Worm (Caenorhabditis elegans) whole organism, early embryonic: ENCODE data around the gene C25H3.1.

Experiments used
- B0310.2 ChIP-seq: sonication (generic microtip); optimal IDR thresholded peaks from 2 replicates; lab custom pipeline; 2016; ENCODE audit warnings: mild to moderate bottlenecking, missing genetic modification characterization, missing compliant biosample characterization
- F13C5.2 ChIP-seq: sonication (generic microtip); optimal IDR thresholded peaks from 2 replicates; lab custom pipeline; 2017; ENCODE audit warnings: mild to moderate bottlenecking, missing genetic modification characterization, inconsistent platforms, missing compliant biosample characterization
- aly-1 ChIP-seq: sonication (generic microtip); optimal IDR thresholded peaks from 2 replicates; lab custom pipeline; 2016; ENCODE audit warnings: missing genetic modification characterization, missing compliant biosample characterization
- ama-1 ChIP-seq: fragments of 150-350 bp; optimal IDR thresholded peaks from 2 replicates; lab custom pipeline; 2014
- ceh-13 ChIP-seq: fragments of 200-800 bp; sonication (Bioruptor generic); optimal IDR thresholded peaks from 2 replicates; lab custom pipeline; 2018; ENCODE audit warnings: mild to moderate bottlenecking, missing genetic modification characterization, missing compliant biosample characterization
- ceh-36 ChIP-seq: sonication (generic microtip); optimal IDR thresholded peaks from 2 replicates; lab custom pipeline; 2016; ENCODE audit warnings: missing genetic modification characterization, inconsistent platforms, missing compliant biosample characterization
- ets-7 ChIP-seq: sonication (generic microtip); optimal IDR thresholded peaks from 2 replicates; lab custom pipeline; 2016; ENCODE audit warnings: missing genotype, missing genetic modification characterization, missing compliant biosample characterization
- flt-1 ChIP-seq: fragments of 200-800 bp; sonication (Bioruptor generic); IDR thresholded peaks from 2 replicates; pipeline ENCODE4 v1.3.6; 2022; ENCODE audit warnings: missing genetic modification characterization, missing compliant biosample characterization
- hmbx-1 ChIP-seq: sonication (generic microtip); optimal IDR thresholded peaks from 2 replicates; lab custom pipeline; 2016; ENCODE audit warnings: mild to moderate bottlenecking, missing genetic modification characterization, missing compliant biosample characterization
- hmg-4 ChIP-seq: fragments of 200-800 bp; sonication (Bioruptor generic); optimal IDR thresholded peaks from 2 replicates; lab custom pipeline; 2018; ENCODE audit warnings: mild to moderate bottlenecking, missing genetic modification characterization, missing compliant biosample characterization
- hnd-1 ChIP-seq: sonication (generic microtip); optimal IDR thresholded peaks from 2 replicates; lab custom pipeline; 2016; ENCODE audit warnings: missing genetic modification characterization, missing compliant biosample characterization
- pes-1 ChIP-seq: fragments of 200-800 bp; sonication (Bioruptor generic); IDR thresholded peaks from 2 replicates; pipeline ENCODE4 v1.3.6; 2022; ENCODE audit warnings: missing genetic modification reagents, missing genetic modification characterization, missing compliant biosample characterization
- scrt-1 ChIP-seq: fragments of 200-800 bp; sonication (Bioruptor generic); IDR thresholded peaks from 2 replicates; pipeline ENCODE4 v1.3.6; 2022; ENCODE audit warnings: missing genetic modification characterization, missing compliant biosample characterization
- sea-1 ChIP-seq: fragments of 200-800 bp; sonication (Bioruptor generic); conservative IDR thresholded peaks from 2 replicates; pipeline ENCODE4 v1.3.6; 2022; ENCODE audit warnings: missing genetic modification characterization, missing compliant biosample characterization
- tbx-11 ChIP-seq: fragments of 200-800 bp; sonication (Bioruptor generic); IDR thresholded peaks from 2 replicates; pipeline ENCODE4 v1.3.6; 2022; ENCODE audit warnings: missing genetic modification characterization, missing compliant biosample characterization
- tbx-37 ChIP-seq: fragments of 200-800 bp; sonication (Bioruptor generic); conservative IDR thresholded peaks from 2 replicates; pipeline ENCODE4 v1.3.6; 2022; ENCODE audit warnings: missing genetic modification reagents, missing genetic modification characterization, missing compliant biosample characterization
- tra-4 ChIP-seq: sonication (generic microtip); optimal IDR thresholded peaks from 2 replicates; lab custom pipeline; 2017; ENCODE audit warnings: missing genetic modification characterization, missing compliant biosample characterization

The C25H3.1 gene

DNA sequence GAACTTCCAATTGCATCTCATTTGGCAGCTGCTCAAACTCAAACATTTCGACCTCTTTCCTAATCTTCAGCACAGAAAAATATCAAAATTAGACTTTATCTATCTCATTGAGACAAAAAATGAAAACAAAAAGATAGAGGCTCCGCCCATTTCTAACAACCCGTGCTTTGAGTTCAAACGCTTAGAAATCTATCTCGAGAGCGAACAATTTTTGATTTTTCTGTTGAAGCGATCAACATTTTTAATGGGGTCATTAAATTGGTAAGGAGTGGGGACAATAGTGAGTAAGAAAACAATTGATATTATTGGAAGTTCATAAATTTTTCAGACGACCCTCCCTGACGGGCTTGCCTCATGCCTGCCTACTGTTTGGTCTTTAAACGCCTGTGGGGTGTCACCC, at the start of gene C25H3.1, which contains the start of gene C25H3.10:
C25H3.1 (plus strand) TSS at position 203 of the 400 bp plus-strand sequence.
C25H3.10 (minus strand) TSS at position 101 of the 400 bp plus-strand sequence.
- no peak for TF ChIP-seq B0310.2 (tag; lab: Kevin White, UChicago)
- TF ChIP-seq aly-1 (tag; lab: Kevin White, UChicago), result no peak
- TF ChIP-seq ceh-13, result no peak
- no peak for TF ChIP-seq tbx-37
- no peak for TF ChIP-seq F13C5.2
- TF ChIP-seq hmbx-1, result no peak
- TF ChIP-seq ceh-36 (tag; lab: Kevin White, UChicago), result no peak
- no peak for TF ChIP-seq sea-1 (GFP tag; lab: Robert Waterston, UW)
- no peak for TF ChIP-seq ama-1 (lab: Kevin White, UChicago)

DNA sequence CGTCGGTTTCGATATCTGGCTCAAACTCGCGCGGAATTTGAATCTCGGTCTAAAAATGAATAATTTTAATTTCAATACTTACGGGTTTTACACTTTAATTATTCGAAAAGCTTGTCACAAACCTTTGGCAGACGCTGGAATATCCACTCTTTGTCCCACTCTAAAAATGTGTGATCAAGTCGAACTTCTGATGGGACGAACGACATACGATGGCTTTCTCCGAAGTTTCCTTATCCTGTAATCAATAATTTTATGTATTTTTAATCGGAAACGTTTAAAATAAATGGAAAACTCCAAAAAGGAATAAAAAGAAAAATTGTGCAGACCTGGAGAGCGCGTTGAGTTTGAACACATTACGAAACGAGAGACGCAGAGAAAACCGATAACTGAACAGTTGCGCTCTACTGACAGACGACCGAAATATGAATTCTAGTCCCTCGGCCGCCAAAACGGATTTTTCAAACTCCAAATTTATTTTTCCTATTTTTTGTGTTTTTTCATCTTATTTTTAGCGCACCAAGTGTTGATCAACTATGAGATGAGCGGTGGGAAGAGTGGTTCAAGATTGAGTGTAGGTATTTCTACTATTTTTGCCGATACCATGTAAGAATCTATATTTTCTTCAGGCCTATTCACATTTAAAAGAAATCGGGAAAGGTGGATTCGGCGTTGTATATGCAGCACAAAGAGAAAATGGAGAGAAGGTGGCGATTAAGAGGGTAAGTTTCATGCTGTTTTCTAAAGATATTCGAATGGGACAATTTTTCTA, 49.5 kb upstream of the C25H3.1 start, which contains the start of the genes sam-4, F59E12.17 and zyg-1:
sam-4 (minus strand) TSS at position 51 of the 769 bp plus-strand sequence.
F59E12.17 (minus strand) TSS at position 235 of the 769 bp plus-strand sequence.
zyg-1 (plus strand) TSS at position 513 of the 769 bp plus-strand sequence.
- TF ChIP-seq hmg-4 (GFP tag; lab: Kevin White, UChicago), result no peak
- no peak for TF ChIP-seq ama-1 (lab: Kevin White, UChicago)
- TF ChIP-seq sea-1 (GFP tag; lab: Robert Waterston, UW), result no peak
- no peak for TF ChIP-seq scrt-1 (GFP tag; lab: Robert Waterston, UW)
- TF ChIP-seq ceh-36 (tag; lab: Kevin White, UChicago), result no peak
- no peak for TF ChIP-seq tra-4 (tag; lab: Kevin White, UChicago)
- no peak for TF ChIP-seq B0310.2 (tag; lab: Kevin White, UChicago)
- TF ChIP-seq ceh-13, result no peak
- TF ChIP-seq hnd-1, result no peak
- no peak for TF ChIP-seq aly-1 (tag; lab: Kevin White, UChicago)
- no peak for TF ChIP-seq ets-7 (tag; lab: Kevin White, UChicago)
- TF ChIP-seq pes-1, result peak; percentile 59; the same call in 1 of the 2 replicates
- no peak for TF ChIP-seq hmbx-1
- peak; percentile 59 for TF ChIP-seq tbx-37
- no peak for TF ChIP-seq flt-1 (GFP tag; lab: Robert Waterston, UW)
- TF ChIP-seq tbx-11 (GFP tag; lab: Robert Waterston, UW), result no peak
- peak; percentile 16 for TF ChIP-seq F13C5.2

DNA sequence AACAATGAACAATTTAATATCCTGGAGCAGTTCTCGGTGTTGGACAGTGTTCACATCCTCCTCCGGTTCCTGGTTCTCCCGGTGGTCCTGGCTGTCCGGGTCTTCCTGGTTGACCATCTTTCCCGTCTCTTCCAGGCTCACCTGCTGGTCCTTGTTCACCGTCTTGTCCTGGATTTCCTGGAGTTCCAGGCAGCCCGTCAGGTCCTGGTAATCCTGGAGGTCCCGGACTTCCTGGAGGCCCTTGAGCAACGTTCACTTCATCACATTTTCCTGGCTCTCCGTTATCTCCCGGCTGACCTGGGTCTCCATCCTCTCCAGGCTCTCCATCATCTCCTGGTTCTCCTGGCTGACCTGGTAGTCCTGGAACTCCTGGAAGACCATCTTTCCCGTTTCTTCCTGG, 47.4 kb upstream of the C25H3.1 start:
- TF ChIP-seq aly-1 (tag; lab: Kevin White, UChicago), result peak; percentile 16
- no peak for TF ChIP-seq tra-4 (tag; lab: Kevin White, UChicago)
- no peak for TF ChIP-seq flt-1 (GFP tag; lab: Robert Waterston, UW)
- no peak for TF ChIP-seq hnd-1

DNA sequence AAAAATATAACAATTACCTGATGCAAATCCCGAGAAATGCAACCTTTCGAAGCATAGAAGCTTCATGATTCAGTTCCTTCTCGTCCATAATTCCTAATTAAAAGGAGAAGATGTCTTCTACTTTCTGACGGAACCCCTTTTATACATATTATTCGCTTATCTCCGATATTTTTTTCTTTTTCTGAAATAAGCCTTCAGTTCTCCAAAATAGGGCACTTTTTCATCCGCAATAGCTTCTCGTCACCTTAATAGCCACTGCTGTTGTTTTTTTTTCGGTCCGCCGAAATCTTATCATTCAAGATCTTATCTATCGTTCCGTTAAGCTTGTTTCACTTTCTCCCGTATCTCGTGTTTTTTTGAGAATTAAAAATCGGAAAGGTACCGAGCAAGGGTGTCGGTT, 46.5 kb upstream of the C25H3.1 start, which contains the start of gene bli-2:
bli-2 (minus strand) TSS at position 101 of the 400 bp plus-strand sequence.
- TF ChIP-seq flt-1 (GFP tag; lab: Robert Waterston, UW), result no peak
- TF ChIP-seq ceh-13, result no peak
- TF ChIP-seq sea-1 (GFP tag; lab: Robert Waterston, UW), result no peak
- TF ChIP-seq hmbx-1, result no peak
- TF ChIP-seq scrt-1 (GFP tag; lab: Robert Waterston, UW), result no peak
- TF ChIP-seq tbx-37, result no peak
- no peak for TF ChIP-seq ama-1 (lab: Kevin White, UChicago)
- no peak for TF ChIP-seq ets-7 (tag; lab: Kevin White, UChicago)
- no peak for TF ChIP-seq B0310.2 (tag; lab: Kevin White, UChicago)
- TF ChIP-seq tra-4 (tag; lab: Kevin White, UChicago), result no peak
- TF ChIP-seq aly-1 (tag; lab: Kevin White, UChicago), result no peak
- TF ChIP-seq hmg-4 (GFP tag; lab: Kevin White, UChicago), result no peak
- TF ChIP-seq ceh-36 (tag; lab: Kevin White, UChicago), result no peak
- TF ChIP-seq hnd-1, result no peak
- no peak for TF ChIP-seq tbx-11 (GFP tag; lab: Robert Waterston, UW)

DNA sequence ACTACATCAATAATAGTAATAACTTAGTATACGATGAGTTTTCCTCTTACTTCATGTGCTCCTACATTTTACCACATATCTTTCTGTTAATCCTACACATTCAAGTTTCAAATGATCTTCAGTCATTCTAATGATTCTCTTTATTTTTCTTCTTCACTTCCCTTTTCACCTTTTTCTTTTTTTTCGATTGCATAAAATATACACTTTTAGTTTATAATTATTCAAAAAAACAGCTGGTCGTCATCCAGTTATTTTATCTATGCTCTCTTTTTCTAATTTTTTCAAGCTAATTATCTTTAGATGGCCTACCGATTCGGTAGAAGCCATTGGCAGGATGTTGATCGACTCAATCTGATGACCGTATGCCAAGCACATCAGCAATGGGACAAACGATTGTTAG, 44.7 kb upstream of the C25H3.1 start, which contains the start of gene F59E12.1:
F59E12.1 (plus strand) TSS at position 301 of the 400 bp plus-strand sequence.
- TF ChIP-seq tbx-37 (no peak), ceh-13 (no peak), tra-4 (tag; lab: Kevin White, UChicago) (no peak), flt-1 (GFP tag; lab: Robert Waterston, UW) (no peak), sea-1 (GFP tag; lab: Robert Waterston, UW) (no peak), pes-1 (no peak)

DNA sequence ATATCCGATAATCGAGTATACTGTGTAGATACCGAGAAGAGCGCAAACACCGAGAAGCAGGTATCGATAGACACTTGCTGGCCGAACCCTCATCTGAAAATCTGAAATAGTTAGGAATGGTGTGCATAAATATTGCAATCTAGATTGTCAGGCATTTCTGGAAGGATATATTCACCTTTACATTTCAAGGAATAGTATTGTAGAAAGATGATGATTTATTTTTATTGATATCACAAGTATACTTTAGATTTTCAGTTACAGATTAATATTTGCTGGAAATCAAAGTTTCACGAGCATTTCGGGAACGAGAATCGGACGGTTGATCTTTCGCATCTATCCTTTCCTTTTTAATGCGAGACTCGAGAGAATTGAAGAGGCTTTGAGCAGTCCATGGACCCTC, 39.2 kb upstream of the C25H3.1 start, which contains the start of gene fut-3:
fut-3 (minus strand) TSS at position 101 of the 400 bp plus-strand sequence.
- TF ChIP-seq pes-1, result no peak

DNA sequence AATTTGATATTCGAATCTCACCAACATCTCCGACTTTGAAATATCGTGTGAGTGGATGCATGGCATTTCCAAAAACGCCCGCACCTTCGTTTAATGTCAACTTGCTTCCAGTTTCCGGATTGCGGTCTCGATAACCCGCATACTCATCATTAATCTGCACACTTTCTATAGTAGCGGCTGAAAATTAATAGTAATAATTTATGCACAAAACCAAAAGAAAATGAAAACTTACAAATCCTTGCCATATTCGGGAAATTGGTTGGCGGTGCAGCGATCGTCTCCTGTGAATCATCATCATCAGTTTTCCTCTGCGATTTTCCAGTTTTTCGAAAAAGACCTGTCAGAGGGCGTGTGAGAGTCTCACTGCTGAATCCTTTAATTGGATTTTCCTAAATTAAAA, 38.7 kb upstream of the C25H3.1 start:
- no peak for TF ChIP-seq ceh-36 (tag; lab: Kevin White, UChicago)
- no peak for TF ChIP-seq F13C5.2
- TF ChIP-seq scrt-1 (GFP tag; lab: Robert Waterston, UW), result no peak
- no peak for TF ChIP-seq ets-7 (tag; lab: Kevin White, UChicago)
- TF ChIP-seq aly-1 (tag; lab: Kevin White, UChicago), result no peak
- no peak for TF ChIP-seq hmg-4 (GFP tag; lab: Kevin White, UChicago)
- TF ChIP-seq pes-1, result no peak
- no peak for TF ChIP-seq tbx-37
- no peak for TF ChIP-seq B0310.2 (tag; lab: Kevin White, UChicago)
- TF ChIP-seq hnd-1, result no peak
